Worm (Caenorhabditis elegans): ENCODE data around the gene K04C2.7.

DNA sequence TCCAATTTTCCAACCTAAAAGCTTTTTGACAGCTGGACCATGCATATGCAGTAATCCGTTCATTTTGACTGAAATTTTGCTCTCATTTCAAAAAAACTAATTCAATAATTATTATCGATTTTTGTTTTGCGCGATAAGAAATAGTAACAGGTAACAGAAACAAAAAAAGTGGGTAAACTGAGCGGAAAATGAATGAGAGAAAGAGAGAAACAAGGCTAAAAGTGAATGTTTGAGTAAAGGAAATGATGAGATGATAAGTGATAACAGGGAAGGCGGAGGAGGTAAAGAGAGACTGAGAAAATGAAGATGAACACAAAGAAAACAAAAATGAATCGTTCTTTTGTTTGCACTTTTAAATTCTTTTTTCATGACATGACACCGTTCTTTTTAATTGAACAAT is 17.0 kb upstream of the K04C2.7 start, which contains the start of gene sma-3:
- TF ChIP-seq daf-12 (tag; optimal IDR thresholded peaks at IDR 0.05) (no peak), sdz-12 (GFP tag; optimal IDR thresholded peaks at IDR 0.05) (no peak), daf-19 (GFP tag; conservative IDR thresholded peaks at IDR 0.05) (no peak), ceh-82 (tag; optimal IDR thresholded peaks at IDR 0.05) (no peak), ama-1 (optimal IDR thresholded peaks at IDR 0.05) (no peak), F49E8.2 (tag; optimal IDR thresholded peaks at IDR 0.05; ENCODE audit: borderline replicate concordance) (no peak), dpl-1 (GFP tag; optimal IDR thresholded peaks at IDR 0.05) (no peak), fos-1 (tag; optimal IDR thresholded peaks at IDR 0.05) (no peak), ceh-20 (GFP tag; IDR thresholded peaks at IDR 0.05) (no peak)
